Worm (Caenorhabditis elegans) whole organism, mixed stage, embryonic: ENCODE data around the gene vps-41.

Experiments used
- M03D4.4 ChIP-seq: sonication (generic microtip); optimal IDR thresholded peaks from 2 replicates; lab custom pipeline; 2017; ENCODE audit warnings: mild to moderate bottlenecking, missing genetic modification characterization, missing compliant biosample characterization
- bed-3 ChIP-seq: fragments of 200-800 bp; sonication (Bioruptor generic); optimal IDR thresholded peaks from 3 replicates; lab custom pipeline; 2018; ENCODE audit warnings: mild to moderate bottlenecking, missing genetic modification characterization, moderate library complexity, missing compliant biosample characterization
- blmp-1 ChIP-seq: fragments of 150-350 bp; optimal IDR thresholded peaks from 2 replicates; lab custom pipeline; 2014; ENCODE audit warnings: missing biosample characterization, missing genetic modification characterization
- ceh-39 ChIP-seq: fragments of 150-350 bp; optimal IDR thresholded peaks from 2 replicates; lab custom pipeline; 2014; ENCODE audit warnings: missing biosample characterization, missing genetic modification characterization
- ceh-43 ChIP-seq: fragments of 200-800 bp; sonication (Bioruptor generic); optimal IDR thresholded peaks from 2 replicates; lab custom pipeline; 2018; ENCODE audit warnings: mild to moderate bottlenecking, missing genetic modification characterization, moderate library complexity, missing compliant biosample characterization
- ceh-83 ChIP-seq: fragments of 200-800 bp; sonication (Bioruptor generic); optimal IDR thresholded peaks from 2 replicates; lab custom pipeline; 2018; ENCODE audit warnings: mild to moderate bottlenecking, missing genetic modification characterization, missing compliant biosample characterization
- ces-1 ChIP-seq: fragments of 150-350 bp; optimal IDR thresholded peaks from 2 replicates; lab custom pipeline; 2014; ENCODE audit warnings: missing biosample characterization, missing genetic modification reagents, missing genetic modification characterization
- cnd-1 ChIP-seq: fragments of 200-800 bp; sonication (Bioruptor generic); optimal IDR thresholded peaks from 2 replicates; lab custom pipeline; 2018; ENCODE audit warnings: mild to moderate bottlenecking, missing genetic modification characterization, missing compliant biosample characterization
- drap-1 ChIP-seq: fragments of 200-800 bp; sonication (Bioruptor generic); optimal IDR thresholded peaks from 3 replicates; lab custom pipeline; 2018; ENCODE audit warnings: mild to moderate bottlenecking, missing genetic modification characterization, missing compliant biosample characterization
- elt-1 ChIP-seq: sonication (generic microtip); optimal IDR thresholded peaks from 2 replicates; lab custom pipeline; 2017; ENCODE audit warnings: missing genetic modification characterization, mild to moderate bottlenecking, missing compliant biosample characterization, antibody characterized with exemption, moderate library complexity, borderline replicate concordance; ENCODE audit not compliant: insufficient read depth
- elt-3 ChIP-seq: fragments of 150-350 bp; optimal IDR thresholded peaks from 2 replicates; lab custom pipeline; 2014; ENCODE audit warnings: missing biosample characterization, missing genetic modification characterization
- flh-1 ChIP-seq: fragments of 200-800 bp; sonication (Bioruptor generic); optimal IDR thresholded peaks from 2 replicates; lab custom pipeline; 2018; ENCODE audit warnings: mild to moderate bottlenecking, missing genetic modification characterization, moderate library complexity, missing compliant biosample characterization
- ham-2 ChIP-seq: fragments of 200-800 bp; sonication (Bioruptor generic); optimal IDR thresholded peaks from 2 replicates; lab custom pipeline; 2018; ENCODE audit warnings: mild to moderate bottlenecking, missing genetic modification characterization, missing compliant biosample characterization
- hlh-1 ChIP-seq: fragments of 150-350 bp; optimal IDR thresholded peaks from 2 replicates; lab custom pipeline; 2014; ENCODE audit warnings: missing biosample characterization, missing genetic modification reagents, missing genetic modification characterization
- lin-13 ChIP-seq: fragments of 150-350 bp; optimal IDR thresholded peaks from 2 replicates; lab custom pipeline; 2014; ENCODE audit warnings: missing biosample characterization, missing genetic modification characterization
- lin-32 ChIP-seq: fragments of 200-800 bp; sonication (Bioruptor generic); optimal IDR thresholded peaks from 2 replicates; lab custom pipeline; 2018; ENCODE audit warnings: mild to moderate bottlenecking, missing genetic modification characterization, missing compliant biosample characterization
- lsy-2 ChIP-seq: fragments of 150-350 bp; optimal IDR thresholded peaks from 2 replicates; lab custom pipeline; 2014; ENCODE audit warnings: missing biosample characterization, missing genetic modification characterization
- mab-5 ChIP-seq: fragments of 150-350 bp; optimal IDR thresholded peaks from 2 replicates; lab custom pipeline; 2014; ENCODE audit warnings: missing biosample characterization, missing genetic modification characterization
- mep-1 ChIP-seq: fragments of 150-350 bp; optimal IDR thresholded peaks from 2 replicates; lab custom pipeline; 2017; ENCODE audit warnings: missing biosample characterization, missing genetic modification reagents, missing genetic modification characterization, inconsistent platforms
- mls-2 ChIP-seq: sonication (generic microtip); optimal IDR thresholded peaks from 2 replicates; lab custom pipeline; 2016; ENCODE audit warnings: mild to moderate bottlenecking, missing genetic modification characterization, moderate library complexity, missing compliant biosample characterization
- nhr-12 ChIP-seq: fragments of 150-350 bp; optimal IDR thresholded peaks from 2 replicates; lab custom pipeline; 2014; ENCODE audit warnings: missing biosample characterization, missing genetic modification characterization
- nhr-2 ChIP-seq: fragments of 150-350 bp; optimal IDR thresholded peaks from 2 replicates; lab custom pipeline; 2014; ENCODE audit warnings: missing biosample characterization, missing genetic modification characterization
- nhr-237 ChIP-seq: fragments of 150-350 bp; optimal IDR thresholded peaks from 2 replicates; lab custom pipeline; 2014; ENCODE audit warnings: missing biosample characterization, missing genetic modification characterization
- nhr-28 ChIP-seq: fragments of 150-350 bp; optimal IDR thresholded peaks from 2 replicates; lab custom pipeline; 2014; ENCODE audit warnings: missing biosample characterization, missing genetic modification characterization
- nhr-76 ChIP-seq: sonication (generic microtip); optimal IDR thresholded peaks from 2 replicates; lab custom pipeline; 2017; ENCODE audit warnings: missing biosample characterization, missing genetic modification characterization
- pha-4 ChIP-seq: fragments of 150-350 bp; optimal IDR thresholded peaks from 2 replicates; lab custom pipeline; 2018; ENCODE audit warnings: missing biosample characterization, missing genetic modification reagents, missing genetic modification characterization
- sem-2 ChIP-seq: fragments of 200-800 bp; sonication (Bioruptor generic); optimal IDR thresholded peaks from 2 replicates; lab custom pipeline; 2018; ENCODE audit warnings: mild to moderate bottlenecking, missing genetic modification characterization, missing compliant biosample characterization
- snpc-4 ChIP-seq: fragments of 150-350 bp; optimal IDR thresholded peaks from 2 replicates; lab custom pipeline; 2014; ENCODE audit warnings: missing biosample characterization, missing genetic modification characterization
- sptf-1 ChIP-seq: sonication (generic microtip); optimal IDR thresholded peaks from 2 replicates; lab custom pipeline; 2017; ENCODE audit warnings: mild to moderate bottlenecking, missing genetic modification characterization, moderate library complexity, missing compliant biosample characterization
- tbx-8 ChIP-seq: fragments of 200-800 bp; sonication (Bioruptor generic); optimal IDR thresholded peaks from 2 replicates; lab custom pipeline; 2018; ENCODE audit warnings: mild to moderate bottlenecking, missing genetic modification characterization, moderate library complexity, missing compliant biosample characterization
- unc-120 ChIP-seq: sonication (generic microtip); optimal IDR thresholded peaks from 2 replicates; lab custom pipeline; 2017; ENCODE audit warnings: missing genetic modification characterization, missing compliant biosample characterization; ENCODE audit not compliant: poor library complexity, severe bottlenecking
- unc-39 ChIP-seq: fragments of 150-350 bp; optimal IDR thresholded peaks from 2 replicates; lab custom pipeline; 2014; ENCODE audit warnings: missing biosample characterization, missing genetic modification characterization
- unc-62 ChIP-seq: fragments of 150-350 bp; optimal IDR thresholded peaks from 2 replicates; lab custom pipeline; 2014; ENCODE audit warnings: missing biosample characterization, missing genetic modification reagents, missing genetic modification characterization
- zip-8 ChIP-seq: fragments of 150-350 bp; optimal IDR thresholded peaks from 2 replicates; lab custom pipeline; 2014; ENCODE audit warnings: missing biosample characterization, missing genetic modification characterization
- ztf-11 ChIP-seq: fragments of 150-350 bp; optimal IDR thresholded peaks from 2 replicates; lab custom pipeline; 2014; ENCODE audit warnings: missing biosample characterization, missing genetic modification characterization

Gene vps-41

DNA sequence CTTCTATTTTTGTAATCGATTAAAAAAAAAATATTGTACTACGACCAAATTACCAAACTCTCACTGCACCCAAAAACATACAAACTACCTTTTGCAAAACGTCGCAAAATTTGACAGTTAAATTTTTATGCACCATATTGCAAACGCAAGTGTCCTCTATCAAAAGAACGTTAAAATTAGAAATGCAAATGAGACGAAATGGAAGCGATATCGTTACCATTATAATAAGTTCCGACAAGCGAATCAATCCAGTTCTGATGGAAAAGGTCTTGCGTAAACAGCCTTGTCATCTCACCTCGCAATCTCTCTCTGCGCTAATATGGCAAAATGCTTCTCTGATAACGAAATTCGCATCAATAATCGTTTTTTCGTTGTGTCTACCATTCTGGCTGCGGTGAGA, 15.6 kb upstream of the vps-41 start:
- no peak for TF ChIP-seq cnd-1
- TF ChIP-seq tbx-8: no peak
- no peak for TF ChIP-seq ham-2 (GFP tag; lab: Kevin White, UChicago)
- TF ChIP-seq pha-4 (tag; lab: Kevin White, UChicago): no peak
- no peak for TF ChIP-seq ztf-11
- TF ChIP-seq M03D4.4 (tag; lab: Kevin White, UChicago): no peak
- no peak for TF ChIP-seq mep-1
- TF ChIP-seq unc-120: no peak
- no peak for TF ChIP-seq mls-2 (tag; lab: Kevin White, UChicago)
- TF ChIP-seq lin-32: no peak

DNA sequence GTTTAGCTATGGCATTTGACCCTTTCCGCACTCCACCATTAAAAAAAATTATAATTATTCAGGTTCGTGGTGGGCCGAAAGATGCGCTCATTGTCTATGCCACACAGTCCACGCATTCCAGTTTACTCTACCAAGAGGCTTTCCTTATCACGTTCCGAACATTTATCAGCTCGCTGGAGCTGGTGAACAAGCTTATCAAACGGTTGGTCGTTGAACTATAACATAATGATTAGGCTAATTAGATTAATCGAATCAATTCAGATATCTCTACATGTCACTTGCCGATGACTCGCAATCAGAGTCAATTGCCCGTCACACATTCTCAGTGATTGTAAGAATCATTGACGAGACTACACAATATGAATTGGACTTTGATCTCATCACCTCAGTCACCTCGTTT, 14.3 kb upstream of the vps-41 start:
- no peak for TF ChIP-seq nhr-76 (tag; lab: Kevin White, UChicago)
- TF ChIP-seq mab-5 (tag; lab: Kevin White, UChicago): no peak
- TF ChIP-seq ham-2 (GFP tag; lab: Kevin White, UChicago): no peak
- no peak for TF ChIP-seq sptf-1
- no peak for TF ChIP-seq nhr-237
- TF ChIP-seq blmp-1 (tag; lab: Kevin White, UChicago): no peak
- no peak for TF ChIP-seq lin-13
- no peak for TF ChIP-seq cnd-1
- TF ChIP-seq tbx-8: no peak
- TF ChIP-seq ces-1 (GFP tag; lab: Kevin White, UChicago): no peak
- no peak for TF ChIP-seq mep-1
- TF ChIP-seq elt-1 (tag; lab: Kevin White, UChicago): no peak

DNA sequence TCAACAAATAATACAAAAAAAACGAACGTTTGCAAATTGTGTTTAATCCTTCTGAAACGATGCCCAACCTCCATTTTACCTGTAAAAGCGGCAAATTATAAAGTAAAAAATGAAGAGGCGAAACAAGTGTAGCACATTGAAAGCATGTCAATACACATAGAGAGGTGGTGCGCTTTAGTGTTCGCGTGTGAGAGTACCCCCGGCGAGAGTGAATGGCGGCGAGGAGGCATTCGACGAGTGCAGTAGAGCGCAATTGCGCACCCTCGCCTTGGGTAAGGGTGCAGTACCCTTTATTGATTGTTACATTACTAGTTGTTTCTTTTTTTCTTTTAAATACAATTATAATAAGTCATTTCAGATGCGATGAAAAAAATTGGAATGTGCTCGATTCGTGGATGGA, 8.4 kb upstream of the vps-41 start, which contains the start of gene hst-6:
hst-6 (plus strand) TSS at position 353 of the 400 bp plus-strand sequence.
- TF ChIP-seq flh-1 (GFP tag; lab: Kevin White, UChicago) (no peak), nhr-12 (tag; lab: Kevin White, UChicago) (no peak), elt-1 (tag; lab: Kevin White, UChicago) (no peak), nhr-28 (no peak), drap-1 (GFP tag; lab: Kevin White, UChicago) (peak; percentile 10), M03D4.4 (tag; lab: Kevin White, UChicago) (peak; percentile 12), sem-2 (GFP tag; lab: Kevin White, UChicago) (no peak), tbx-8 (no peak), pha-4 (tag; lab: Kevin White, UChicago) (peak; percentile 85), lsy-2 (tag; lab: Kevin White, UChicago) (peak; percentile 60), lin-32 (no peak), unc-39 (no peak), ham-2 (GFP tag; lab: Kevin White, UChicago) (peak; percentile 60), snpc-4 (tag; lab: Kevin White, UChicago) (no peak), nhr-2 (peak; percentile 38), unc-120 (no peak), nhr-237 (peak; percentile 59), ztf-11 (peak; percentile 75), ceh-43 (GFP tag; lab: Kevin White, UChicago) (no peak), ceh-83 (GFP tag; lab: Kevin White, UChicago) (no peak), mab-5 (tag; lab: Kevin White, UChicago) (no peak), unc-62 (GFP tag; lab: Kevin White, UChicago) (peak; percentile 33), blmp-1 (tag; lab: Kevin White, UChicago) (no peak), nhr-76 (tag; lab: Kevin White, UChicago) (no peak), hlh-1 (tag; lab: Kevin White, UChicago) (peak; percentile 40), ceh-39 (tag; lab: Kevin White, UChicago) (peak; percentile 43), sptf-1 (peak; percentile 77), bed-3 (GFP tag; lab: Kevin White, UChicago) (no peak), mls-2 (tag; lab: Kevin White, UChicago) (peak; percentile 76), cnd-1 (peak; percentile 43), mep-1 (peak; percentile 84), elt-3 (tag; lab: Kevin White, UChicago) (no peak), lin-13 (peak; percentile 65), zip-8 (no peak), ces-1 (GFP tag; lab: Kevin White, UChicago) (peak; percentile 40)

DNA sequence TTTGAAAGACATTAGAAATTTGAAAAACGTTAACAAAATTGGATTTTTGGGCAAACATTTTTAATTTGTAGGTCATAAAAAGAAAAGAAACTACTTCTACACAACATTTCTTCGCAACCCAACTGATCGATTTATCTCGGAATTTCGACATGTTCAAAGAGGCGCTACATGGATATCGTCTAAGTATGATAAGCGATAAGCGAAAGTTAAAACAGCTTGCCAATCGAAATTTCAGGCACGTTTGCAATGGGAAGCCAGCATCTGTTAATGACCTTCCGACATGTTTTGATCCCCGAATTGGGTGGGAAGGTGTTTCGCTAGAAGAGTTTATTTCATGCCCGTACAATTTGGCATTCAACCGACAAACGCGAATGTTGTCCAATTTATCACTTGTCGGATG, 6.9 kb upstream of the vps-41 start:
- TF ChIP-seq mls-2 (tag; lab: Kevin White, UChicago) (no peak), zip-8 (no peak), unc-39 (no peak), nhr-2 (no peak), bed-3 (GFP tag; lab: Kevin White, UChicago) (no peak), ceh-39 (tag; lab: Kevin White, UChicago) (no peak), pha-4 (tag; lab: Kevin White, UChicago) (no peak), elt-3 (tag; lab: Kevin White, UChicago) (no peak), snpc-4 (tag; lab: Kevin White, UChicago) (no peak), unc-62 (GFP tag; lab: Kevin White, UChicago) (no peak), nhr-76 (tag; lab: Kevin White, UChicago) (no peak), elt-1 (tag; lab: Kevin White, UChicago) (no peak)
